Fruit fly (Drosophila melanogaster) whole organism, prepupa: Measurements from ENCODE around the gene CG9095.

Source experiments
- CG1621 ChIP-seq: fragments of 200-800 bp; sonication (Bioruptor generic); optimal IDR thresholded peaks from 3 replicates; lab custom pipeline; 2018; ENCODE audit warnings: missing biosample characterization, mild to moderate bottlenecking, missing genetic modification characterization
- CG34406 ChIP-seq: fragments of 200-800 bp; sonication (Bioruptor generic); optimal IDR thresholded peaks from 3 replicates; lab custom pipeline; 2016; ENCODE audit warnings: missing biosample characterization, missing genetic modification characterization
- CG4318 ChIP-seq: fragments of 200-800 bp; sonication (Bioruptor generic); optimal IDR thresholded peaks from 3 replicates; lab custom pipeline; 2017; ENCODE audit warnings: missing biosample characterization, mild to moderate bottlenecking, missing genetic modification characterization
- CG7368 ChIP-seq: fragments of 200-800 bp; sonication (Bioruptor generic); optimal IDR thresholded peaks from 3 replicates; lab custom pipeline; 2016; ENCODE audit warnings: missing biosample characterization, missing genetic modification characterization
- Ets21C ChIP-seq: fragments of 200-800 bp; sonication (Bioruptor generic); optimal IDR thresholded peaks from 3 replicates; lab custom pipeline; 2016; ENCODE audit warnings: missing biosample characterization, missing genetic modification characterization
- Ets96B ChIP-seq: fragments of 200-800 bp; optimal IDR thresholded peaks from 2 replicates; lab custom pipeline; 2019; ENCODE audit warnings: missing biosample characterization, mild to moderate bottlenecking, missing genetic modification characterization, moderate library complexity
- Gug ChIP-seq: fragments of 200-800 bp; sonication (Bioruptor generic); IDR thresholded peaks from 2 replicates; pipeline ENCODE4 v1.3.6; 2022; ENCODE audit warnings: missing biosample characterization, missing genetic modification characterization
- Hr39 ChIP-seq: fragments of 200-800 bp; sonication (Bioruptor generic); optimal IDR thresholded peaks from 2 replicates; lab custom pipeline; 2016; ENCODE audit warnings: missing biosample characterization, missing genetic modification characterization
- Hr4 ChIP-seq: fragments of 200-800 bp; sonication (Bioruptor generic); optimal IDR thresholded peaks from 3 replicates; lab custom pipeline; 2016; ENCODE audit warnings: missing biosample characterization, missing genetic modification characterization
- Lpt ChIP-seq: fragments of 200-800 bp; sonication (Bioruptor generic); optimal IDR thresholded peaks from 3 replicates; lab custom pipeline; 2016; ENCODE audit warnings: missing biosample characterization, missing genetic modification characterization
- Met ChIP-seq: fragments of 200-800 bp; sonication (Bioruptor generic); optimal IDR thresholded peaks from 3 replicates; lab custom pipeline; 2016; ENCODE audit warnings: missing biosample characterization, missing genetic modification characterization
- Sox102F ChIP-seq: fragments of 200-800 bp; sonication (Bioruptor generic); optimal IDR thresholded peaks from 2 replicates; lab custom pipeline; 2016; ENCODE audit warnings: missing biosample characterization, mild to moderate bottlenecking, missing genetic modification characterization
- acj6 ChIP-seq: fragments of 200-800 bp; sonication (Bioruptor generic); optimal IDR thresholded peaks from 3 replicates; lab custom pipeline; 2016; ENCODE audit warnings: missing biosample characterization, missing genetic modification characterization
- salr ChIP-seq, 2 experiments: fragments of 200-800 bp; sonication (Bioruptor generic); optimal IDR thresholded peaks; 3 replicates each; lab custom pipeline; 2016 to 2018; ENCODE audit warnings: missing biosample characterization in 2 of 2, missing genetic modification characterization in 2 of 2, mild to moderate bottlenecking in 1 of 2

- TF ChIP-seq Gug (no peak), Sox102F (GFP tag; lab: Kevin White, UChicago) (no peak), Met (no peak), Lpt (GFP tag; lab: Kevin White, UChicago) (no peak), CG34406 (no peak), salr (GFP tag; optimal IDR thresholded peaks at IDR 0.05; lab: Kevin White, UChicago) (no peak), CG4318 (no peak), Hr39 (GFP tag; lab: Kevin White, UChicago) (no peak), CG7368 (GFP tag; lab: Kevin White, UChicago) (no peak), Ets96B (tag; lab: Kevin White, UChicago) (no peak), CG1621 (no peak), acj6 (GFP tag; lab: Kevin White, UChicago) (no peak), Ets21C (GFP tag; lab: Kevin White, UChicago) (no peak), Hr4 (GFP tag; lab: Kevin White, UChicago) (no peak)
Measured at dm6 chrX:15162068-15162467, 957 bp downstream of the CG9095 start.
